Worm (Caenorhabditis elegans): ENCODE measurements around the gene pmp-4.

DNA sequence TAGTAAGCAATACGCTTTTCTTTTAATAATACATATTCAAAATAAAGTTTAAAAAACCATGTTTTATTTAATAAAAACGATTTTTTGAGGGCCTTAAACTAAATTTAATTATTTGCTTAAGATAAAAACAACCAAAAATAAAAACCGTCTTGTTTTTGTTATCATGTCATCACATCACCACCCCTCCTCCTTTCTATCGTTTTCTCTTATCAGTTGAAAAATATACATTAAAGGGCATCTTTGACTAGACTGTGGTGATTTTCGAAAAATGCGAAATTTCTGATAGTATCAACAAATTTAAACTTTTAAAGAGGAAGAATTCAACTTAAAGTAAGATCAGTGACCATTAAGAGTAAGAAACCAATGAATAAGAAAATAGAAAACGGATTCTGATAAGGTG lies 689 bp upstream of the pmp-4 start:
- no peak for TF ChIP-seq hrde-1 (tag; optimal IDR thresholded peaks at IDR 0.05; ENCODE audit: borderline replicate concordance)
- TF ChIP-seq lin-35 (GFP tag; optimal IDR thresholded peaks at IDR 0.05), result no peak
- TF ChIP-seq him-1 (tag; optimal IDR thresholded peaks at IDR 0.05), result no peak
- TF ChIP-seq snpc-4 (GFP tag; optimal IDR thresholded peaks at IDR 0.05), result no peak
- TF ChIP-seq snpc-4 (tag; optimal IDR thresholded peaks at IDR 0.05), result no peak
